Worm (Caenorhabditis elegans) whole organism, L3 larva: ENCODE measurements around the gene ahsa-1.

Source experiments
- ama-1 ChIP-seq: fragments of 150-350 bp; optimal IDR thresholded peaks from 2 replicates; lab custom pipeline; 2018
- ceh-16 ChIP-seq: sonication (generic microtip); optimal IDR thresholded peaks from 2 replicates; lab custom pipeline; 2017; ENCODE audit warnings: missing biosample characterization, missing genetic modification characterization
- elt-3 ChIP-seq, 3 experiments: fragments of 150-350 bp in 1 of 3; sonication (generic microtip) in 2 of 3; optimal IDR thresholded peaks; 2 replicates in 2 of 3; 4 replicates in 1 of 3; lab custom pipeline; 2014 to 2017; ENCODE audit warnings: missing biosample characterization in 3 of 3, missing genetic modification characterization in 3 of 3
- nhr-12 ChIP-seq: fragments of 150-350 bp; optimal IDR thresholded peaks from 2 replicates; lab custom pipeline; 2014; ENCODE audit warnings: missing biosample characterization, missing genetic modification characterization
- nhr-237 ChIP-seq: fragments of 150-350 bp; optimal IDR thresholded peaks from 2 replicates; lab custom pipeline; 2014; ENCODE audit warnings: missing biosample characterization, missing genetic modification characterization
- nhr-43 ChIP-seq: sonication (generic microtip); optimal IDR thresholded peaks from 2 replicates; lab custom pipeline; 2016; ENCODE audit warnings: mild to moderate bottlenecking, missing genetic modification characterization, missing compliant biosample characterization; ENCODE audit not compliant: poor library complexity, severe bottlenecking
- nhr-76 ChIP-seq: fragments of 150-350 bp; sonication (generic microtip); optimal IDR thresholded peaks from 5 replicates; lab custom pipeline; 2014; ENCODE audit warnings: missing biosample characterization, missing genetic modification characterization
- pqm-1 ChIP-seq: fragments of 150-350 bp; optimal IDR thresholded peaks from 2 replicates; lab custom pipeline; 2017; ENCODE audit warnings: missing biosample characterization, missing genetic modification characterization, inconsistent platforms
- skn-1 ChIP-seq: fragments of 150-350 bp; optimal IDR thresholded peaks from 2 replicates; lab custom pipeline; 2014; ENCODE audit warnings: missing biosample characterization, missing genetic modification characterization
- unc-62 ChIP-seq: fragments of 150-350 bp; sonication (generic microtip); optimal IDR thresholded peaks from 4 replicates; lab custom pipeline; 2014; ENCODE audit warnings: missing biosample characterization, missing genetic modification reagents, missing genetic modification characterization

- no peak for TF ChIP-seq pqm-1 (tag; lab: Kevin White, UChicago)
- no peak for TF ChIP-seq unc-62
- no peak for TF ChIP-seq nhr-43
- no peak for TF ChIP-seq nhr-76 (tag; lab: Kevin White, UChicago)
- no peak for TF ChIP-seq skn-1 (tag; lab: Kevin White, UChicago)
- no peak for TF ChIP-seq ceh-16 (tag; lab: Kevin White, UChicago)
- no peak for TF ChIP-seq ama-1
- no peak for TF ChIP-seq nhr-12 (tag; lab: Kevin White, UChicago)
- TF ChIP-seq elt-3 (tag; optimal IDR thresholded peaks at IDR 0.05; lab: Kevin White, UChicago): no peak
- TF ChIP-seq nhr-237 (tag; lab: Kevin White, UChicago): no peak
Observed at ce11 chrV:15090457-15090856, 5.3 kb upstream of the ahsa-1 start, which contains the start of gene C01G10.17.
